Fruit fly (Drosophila melanogaster) whole organism, embryonic: ENCODE results near the gene spn-B.

Source experiments
- ATbp ChIP-seq: fragments of 200-800 bp; sonication (Bioruptor generic); optimal IDR thresholded peaks from 2 replicates; lab custom pipeline; 2017; ENCODE audit warnings: missing biosample characterization, mild to moderate bottlenecking, missing genetic modification characterization, missing genetic modification reagents
- Abd-B ChIP-seq: fragments of 200-800 bp; sonication (Bioruptor generic); optimal IDR thresholded peaks from 2 replicates; lab custom pipeline; 2018; ENCODE audit warnings: missing biosample characterization, mild to moderate bottlenecking, missing genetic modification characterization, moderate library complexity
- Asciz ChIP-seq: fragments of 200-800 bp; sonication (Bioruptor generic); optimal IDR thresholded peaks from 2 replicates; lab custom pipeline; 2017; ENCODE audit warnings: missing biosample characterization, mild to moderate bottlenecking, missing genetic modification characterization, missing genetic modification reagents
- CG11504 ChIP-seq: fragments of 200-800 bp; sonication (Bioruptor generic); optimal IDR thresholded peaks from 3 replicates; lab custom pipeline; 2019; ENCODE audit warnings: missing biosample characterization, mild to moderate bottlenecking, missing genetic modification characterization, moderate library complexity
- CG12659 ChIP-seq: fragments of 200-800 bp; sonication (Bioruptor generic); optimal IDR thresholded peaks from 3 replicates; lab custom pipeline; 2017; ENCODE audit warnings: mild to moderate bottlenecking, missing biosample characterization, missing genetic modification reagents, missing genetic modification characterization
- CG15479 ChIP-seq: fragments of 200-800 bp; sonication (Bioruptor generic); optimal IDR thresholded peaks from 3 replicates; lab custom pipeline; 2019; ENCODE audit warnings: missing biosample characterization, mild to moderate bottlenecking, missing genetic modification characterization, moderate library complexity
- CG17361 ChIP-seq: fragments of 200-800 bp; sonication (Bioruptor generic); IDR thresholded peaks from 3 replicates; pipeline ENCODE4 v1.3.6; 2022; ENCODE audit warnings: missing biosample characterization, missing genetic modification characterization
- CG18262 ChIP-seq: fragments of 200-800 bp; optimal IDR thresholded peaks from 3 replicates; lab custom pipeline; 2019; ENCODE audit warnings: missing biosample characterization, mild to moderate bottlenecking, missing genetic modification characterization, moderate library complexity
- CG18599 ChIP-seq: fragments of 200-800 bp; sonication (Bioruptor generic); optimal IDR thresholded peaks from 3 replicates; lab custom pipeline; 2017; ENCODE audit warnings: missing biosample characterization, missing genetic modification characterization, mild to moderate bottlenecking, moderate library complexity, missing genetic modification reagents
- CG2678 ChIP-seq: fragments of 200-800 bp; sonication (Bioruptor generic); optimal IDR thresholded peaks from 3 replicates; lab custom pipeline; 2019; ENCODE audit warnings: missing biosample characterization, mild to moderate bottlenecking, missing genetic modification characterization, moderate library complexity
- CG4424 ChIP-seq: fragments of 200-800 bp; sonication (Bioruptor generic); optimal IDR thresholded peaks from 3 replicates; lab custom pipeline; 2016; ENCODE audit warnings: missing biosample characterization, missing genetic modification characterization
- CG6689 ChIP-seq: fragments of 200-800 bp; sonication (Bioruptor generic); IDR thresholded peaks from 2 replicates; pipeline ENCODE4 v1.3.6; 2022; ENCODE audit warnings: missing biosample characterization, missing genetic modification characterization
- CG6765 ChIP-seq: fragments of 200-800 bp; sonication (Bioruptor generic); optimal IDR thresholded peaks from 3 replicates; lab custom pipeline; 2017; ENCODE audit warnings: missing biosample characterization, mild to moderate bottlenecking, missing genetic modification characterization
- CG7928 ChIP-seq: fragments of 200-800 bp; sonication (Bioruptor generic); optimal IDR thresholded peaks from 2 replicates; lab custom pipeline; 2017; ENCODE audit warnings: missing biosample characterization, mild to moderate bottlenecking, missing genetic modification characterization
- CG8089 ChIP-seq: fragments of 200-800 bp; sonication (Bioruptor generic); optimal IDR thresholded peaks from 3 replicates; lab custom pipeline; 2016; ENCODE audit warnings: missing biosample characterization, missing genetic modification characterization
- CG8944 ChIP-seq: fragments of 200-800 bp; sonication (Bioruptor generic); optimal IDR thresholded peaks from 3 replicates; lab custom pipeline; 2016; ENCODE audit warnings: missing biosample characterization, missing genetic modification characterization
- CG9437 ChIP-seq: fragments of 200-800 bp; sonication (Bioruptor generic); optimal IDR thresholded peaks from 2 replicates; lab custom pipeline; 2018; ENCODE audit warnings: missing biosample characterization, mild to moderate bottlenecking, missing genetic modification characterization
- CG9817 ChIP-seq: fragments of 200-800 bp; sonication (Bioruptor generic); optimal IDR thresholded peaks from 2 replicates; lab custom pipeline; 2018; ENCODE audit warnings: missing biosample characterization, mild to moderate bottlenecking, missing genetic modification characterization, moderate library complexity
- CrebB ChIP-seq: fragments of 200-800 bp; sonication (Bioruptor generic); optimal IDR thresholded peaks from 3 replicates; lab custom pipeline; 2018; ENCODE audit warnings: missing biosample characterization, mild to moderate bottlenecking, missing genetic modification characterization
- Fer1 ChIP-seq: fragments of 200-800 bp; sonication (Bioruptor generic); optimal IDR thresholded peaks from 2 replicates; lab custom pipeline; 2017; ENCODE audit warnings: missing biosample characterization, mild to moderate bottlenecking, missing genetic modification characterization
- HHEX ChIP-seq: fragments of 200-800 bp; sonication (Bioruptor generic); optimal IDR thresholded peaks from 3 replicates; lab custom pipeline; 2017; ENCODE audit warnings: missing biosample characterization, mild to moderate bottlenecking, missing genetic modification characterization, missing genetic modification reagents
- Hsf ChIP-seq: fragments of 200-800 bp; sonication (Bioruptor generic); optimal IDR thresholded peaks from 3 replicates; lab custom pipeline; 2016; ENCODE audit warnings: missing biosample characterization, missing genetic modification characterization
- Med ChIP-seq: fragments of 200-800 bp; sonication (Bioruptor generic); peaks from one replicate; lab custom pipeline; 2016; ENCODE audit warnings: missing biosample characterization, missing genetic modification characterization, mild to moderate bottlenecking, inconsistent platforms, moderate library complexity
- Meics ChIP-seq: fragments of 200-800 bp; sonication (Bioruptor generic); optimal IDR thresholded peaks from 2 replicates; lab custom pipeline; 2017; ENCODE audit warnings: missing biosample characterization, mild to moderate bottlenecking, missing genetic modification characterization
- Mrtf ChIP-seq: fragments of 200-800 bp; sonication (Bioruptor generic); IDR thresholded peaks from 3 replicates; pipeline ENCODE4 v1.3.6; 2022; ENCODE audit warnings: missing biosample characterization, missing genetic modification characterization
- Nf-YB ChIP-seq: fragments of 200-800 bp; sonication (Bioruptor generic); optimal IDR thresholded peaks from 3 replicates; lab custom pipeline; 2019; ENCODE audit warnings: missing biosample characterization, mild to moderate bottlenecking, missing genetic modification characterization, moderate library complexity
- Nf-YC ChIP-seq: fragments of 200-800 bp; optimal IDR thresholded peaks from 3 replicates; lab custom pipeline; 2019; ENCODE audit warnings: missing biosample characterization, mild to moderate bottlenecking, missing genetic modification characterization, moderate library complexity
- PHDP ChIP-seq: fragments of 200-800 bp; sonication (Bioruptor generic); optimal IDR thresholded peaks from 3 replicates; lab custom pipeline; 2018; ENCODE audit warnings: missing biosample characterization, mild to moderate bottlenecking, missing genetic modification characterization, moderate library complexity
- Poxn ChIP-seq: fragments of 200-800 bp; sonication (Bioruptor generic); IDR thresholded peaks from 2 replicates; pipeline ENCODE4 v1.3.6; 2022; ENCODE audit warnings: missing biosample characterization, missing genetic modification characterization
- Rfx ChIP-seq: fragments of 200-800 bp; sonication (Bioruptor generic); IDR thresholded peaks from 2 replicates; pipeline ENCODE4 v1.3.6; 2022; ENCODE audit warnings: missing biosample characterization, missing genetic modification characterization
- Rx ChIP-seq: fragments of 200-800 bp; sonication (Bioruptor generic); IDR thresholded peaks from 2 replicates; pipeline ENCODE4 v1.3.6; 2022; ENCODE audit warnings: missing biosample characterization, missing genetic modification characterization
- Sox100B ChIP-seq: fragments of 200-800 bp; sonication (Bioruptor generic); optimal IDR thresholded peaks from 3 replicates; lab custom pipeline; 2018; ENCODE audit warnings: missing biosample characterization, mild to moderate bottlenecking, missing genetic modification characterization
- Xbp1 ChIP-seq: fragments of 200-800 bp; sonication (Bioruptor generic); optimal IDR thresholded peaks from 3 replicates; lab custom pipeline; 2016; ENCODE audit warnings: missing biosample characterization, mild to moderate bottlenecking, missing genetic modification characterization
- Xrp1 ChIP-seq: fragments of 200-800 bp; sonication (Bioruptor generic); IDR thresholded peaks from 2 replicates; pipeline ENCODE4 v1.3.6; 2022; ENCODE audit warnings: missing biosample characterization, missing genetic modification characterization
- bsh ChIP-seq, 2 experiments: fragments of 200-800 bp; sonication (Bioruptor generic); optimal IDR thresholded peaks; 2 replicates each; lab custom pipeline; 2017 to 2018; ENCODE audit warnings: mild to moderate bottlenecking in 2 of 2, missing biosample characterization in 2 of 2, missing genetic modification characterization in 2 of 2, moderate library complexity in 1 of 2
- ci ChIP-seq: fragments of 200-800 bp; sonication (Bioruptor generic); IDR thresholded peaks from 3 replicates; pipeline ENCODE4 v1.3.6; 2022; ENCODE audit warnings: missing biosample characterization, missing genetic modification characterization
- dmrt99B ChIP-seq: fragments of 200-800 bp; sonication (Bioruptor generic); optimal IDR thresholded peaks from 2 replicates; lab custom pipeline; 2018; ENCODE audit warnings: missing biosample characterization, mild to moderate bottlenecking, missing genetic modification characterization, moderate library complexity
- ewg ChIP-seq: fragments of 200-800 bp; sonication (Bioruptor generic); optimal IDR thresholded peaks from 3 replicates; lab custom pipeline; 2017; ENCODE audit warnings: mild to moderate bottlenecking, missing biosample characterization, missing genetic modification reagents, missing genetic modification characterization
- fu2 ChIP-seq: fragments of 200-800 bp; sonication (Bioruptor generic); optimal IDR thresholded peaks from 2 replicates; lab custom pipeline; 2016; ENCODE audit warnings: missing biosample characterization, missing genetic modification characterization
- grau ChIP-seq: fragments of 200-800 bp; optimal IDR thresholded peaks from 3 replicates; lab custom pipeline; 2019; ENCODE audit warnings: missing biosample characterization, mild to moderate bottlenecking, missing genetic modification characterization, moderate library complexity
- gsb-n ChIP-seq: fragments of 200-800 bp; sonication (Bioruptor generic); optimal IDR thresholded peaks from 3 replicates; lab custom pipeline; 2018; ENCODE audit warnings: missing biosample characterization, mild to moderate bottlenecking, missing genetic modification characterization
- lola ChIP-seq, 3 experiments: fragments of >200 bp in 2 of 3; fragments of 200-800 bp in 1 of 3; sonication (Bioruptor generic) in 1 of 3; optimal IDR thresholded peaks; 2 replicates each; lab custom pipeline; 2017 to 2019; ENCODE audit warnings: missing biosample characterization in 3 of 3, missing genetic modification characterization in 3 of 3, mild to moderate bottlenecking in 1 of 3, moderate library complexity in 1 of 3
- maf-S ChIP-seq: fragments of 200-800 bp; sonication (Bioruptor generic); optimal IDR thresholded peaks from 2 replicates; lab custom pipeline; 2016; ENCODE audit warnings: missing biosample characterization, missing genetic modification characterization
- ranshi ChIP-seq: fragments of 200-800 bp; sonication (Bioruptor generic); IDR thresholded peaks from 2 replicates; pipeline ENCODE4 v1.3.6; 2022; ENCODE audit warnings: missing biosample characterization, missing genetic modification characterization
- row ChIP-seq: fragments of 200-800 bp; sonication (Bioruptor generic); IDR thresholded peaks from 3 replicates; pipeline ENCODE4 v1.3.6; 2022; ENCODE audit warnings: missing biosample characterization, missing genetic modification characterization
- seq ChIP-seq: fragments of 200-800 bp; sonication (Bioruptor generic); IDR thresholded peaks from 2 replicates; pipeline ENCODE4 v1.3.6; 2022; ENCODE audit warnings: missing biosample characterization, missing genetic modification characterization
- slbo ChIP-seq: fragments of 200-800 bp; sonication (Bioruptor generic); IDR thresholded peaks from 2 replicates; pipeline ENCODE4 v1.3.6; 2022; ENCODE audit warnings: missing biosample characterization, missing genetic modification characterization
- tap ChIP-seq: fragments of 200-800 bp; optimal IDR thresholded peaks from 3 replicates; lab custom pipeline; 2019; ENCODE audit warnings: missing biosample characterization, mild to moderate bottlenecking, missing genetic modification characterization, moderate library complexity
- unpg ChIP-seq: fragments of 200-800 bp; sonication (Bioruptor generic); optimal IDR thresholded peaks from 3 replicates; lab custom pipeline; 2018; ENCODE audit warnings: missing biosample characterization, mild to moderate bottlenecking, missing genetic modification characterization, moderate library complexity
- wdn ChIP-seq: fragments of 200-800 bp; sonication (Bioruptor generic); IDR thresholded peaks from 2 replicates; pipeline ENCODE4 v1.3.6; 2022; ENCODE audit warnings: missing biosample characterization, missing genetic modification characterization
- z ChIP-seq: fragments of 200-800 bp; sonication (Bioruptor generic); IDR thresholded peaks from 3 replicates; pipeline ENCODE4 v1.3.6; 2022; ENCODE audit warnings: missing biosample characterization, missing genetic modification characterization
- zfh1 ChIP-seq: fragments of 200-800 bp; sonication (Bioruptor generic); IDR thresholded peaks from 3 replicates; pipeline ENCODE4 v1.3.6; 2022; ENCODE audit warnings: missing biosample characterization, missing genetic modification characterization

Gene spn-B

dm6 chr3R:14332735-14333134 lies 4.9 kb downstream of the spn-B start (continued):
- TF ChIP-seq lola (GFP tag; optimal IDR thresholded peaks at IDR 0.05; lab: Kevin White, UChicago) (peak in 1 of 3 experiments; percentile 13), maf-S (no peak), CG9437 (GFP tag; lab: Kevin White, UChicago) (peak; percentile 24), wdn (no peak), seq (GFP tag; lab: Robert Waterston, UW) (no peak), ATbp (GFP tag; lab: Kevin White, UChicago) (peak; percentile 15), ewg (GFP tag; lab: Kevin White, UChicago) (no peak), Sox100B (GFP tag; lab: Kevin White, UChicago) (peak; percentile 0), CG17361 (peak; percentile 45; the same call in 1 of the 3 replicates), Abd-B (GFP tag; lab: Kevin White, UChicago) (peak; percentile 3), Fer1 (no peak), CG12659 (GFP tag; lab: Kevin White, UChicago) (peak; percentile 15), Mrtf (GFP tag; lab: Robert Waterston, UW) (no peak), Xbp1 (GFP tag; lab: Kevin White, UChicago) (peak; percentile 44), ci (0 out of 3 replicates have a peak, but pooled peaks have one; percentile 47), CG18599 (GFP tag; lab: Kevin White, UChicago) (peak; percentile 43), CG6765 (no peak), dmrt99B (tag; lab: Kevin White, UChicago) (peak; percentile 47), Xrp1 (GFP tag; lab: Robert Waterston, UW) (peak; percentile 44; the same call in 1 of the 2 replicates), unpg (peak; percentile 39), PHDP (tag; lab: Kevin White, UChicago) (peak; percentile 35), CG2678 (tag; lab: Kevin White, UChicago) (peak; percentile 55), z (GFP tag; lab: Robert Waterston, UW) (no peak), Poxn (GFP tag; lab: Robert Waterston, UW) (no peak), row (GFP tag; lab: Robert Waterston, UW) (peak; percentile 52; the same call in 2 of the 3 replicates), tap (tag; lab: Kevin White, UChicago) (no peak), HHEX (peak; percentile 24), Rx (GFP tag; lab: Robert Waterston, UW) (no peak), ranshi (no peak), Hsf (peak; percentile 5), CG8944 (GFP tag; lab: Kevin White, UChicago) (no peak), Med (GFP tag; lab: Kevin White, UChicago) (peak; percentile 73), CG18262 (tag; lab: Kevin White, UChicago) (peak; percentile 43), grau (peak; percentile 31), CG11504 (tag; lab: Kevin White, UChicago) (peak; percentile 56), CG9817 (tag; lab: Kevin White, UChicago) (no peak), CG8089 (no peak)

- peak; percentile 51; the same call in 1 of the 3 replicates for TF ChIP-seq z (GFP tag; lab: Robert Waterston, UW)
- no peak for TF ChIP-seq Asciz
- no peak for TF ChIP-seq CG7928 (GFP tag; lab: Kevin White, UChicago)
- no peak for TF ChIP-seq slbo (GFP tag; lab: Robert Waterston, UW)
- TF ChIP-seq CG15479 (GFP tag; lab: Kevin White, UChicago): no peak
- no peak for TF ChIP-seq Meics (GFP tag; lab: Kevin White, UChicago)
- no peak for TF ChIP-seq fu2 (GFP tag; lab: Kevin White, UChicago)
- TF ChIP-seq bsh (GFP tag; optimal IDR thresholded peaks at IDR 0.05; lab: Kevin White, UChicago): no peak
- TF ChIP-seq Nf-YC: peak; percentile 93
- no peak for TF ChIP-seq CrebB (tag; lab: Kevin White, UChicago)
- TF ChIP-seq Nf-YB (GFP tag; lab: Kevin White, UChicago): peak; percentile 81
- 0 out of 2 replicates have a peak, but pooled peaks have one; percentile 1 for TF ChIP-seq CG6689
- no peak for TF ChIP-seq gsb-n (tag; lab: Kevin White, UChicago)
- no peak for TF ChIP-seq zfh1 (GFP tag; lab: Robert Waterston, UW)
- no peak for TF ChIP-seq Rfx (GFP tag; lab: Robert Waterston, UW)
- TF ChIP-seq CG4424: no peak
Observed at dm6 chr3R:14335504-14335903, 7.7 kb downstream of the spn-B start.
